Worm (Caenorhabditis elegans): ENCODE data around the gene K10B4.3.

ce11 chrII:101176-101575 lies 19.8 kb downstream of the K10B4.3 start:
- no peak for TF ChIP-seq ceh-82 (tag; optimal IDR thresholded peaks at IDR 0.05)
- no peak for TF ChIP-seq lin-11 (tag; optimal IDR thresholded peaks at IDR 0.05)
- no peak for TF ChIP-seq nhr-10 (tag; optimal IDR thresholded peaks at IDR 0.05)
- no peak for TF ChIP-seq F13H6.1 (tag; optimal IDR thresholded peaks at IDR 0.05)
- TF ChIP-seq mbf-1 (tag; optimal IDR thresholded peaks at IDR 0.05), result no peak
